Worm (Caenorhabditis elegans): ENCODE data around the gene F38A5.22.

F38A5.22 gene

DNA sequence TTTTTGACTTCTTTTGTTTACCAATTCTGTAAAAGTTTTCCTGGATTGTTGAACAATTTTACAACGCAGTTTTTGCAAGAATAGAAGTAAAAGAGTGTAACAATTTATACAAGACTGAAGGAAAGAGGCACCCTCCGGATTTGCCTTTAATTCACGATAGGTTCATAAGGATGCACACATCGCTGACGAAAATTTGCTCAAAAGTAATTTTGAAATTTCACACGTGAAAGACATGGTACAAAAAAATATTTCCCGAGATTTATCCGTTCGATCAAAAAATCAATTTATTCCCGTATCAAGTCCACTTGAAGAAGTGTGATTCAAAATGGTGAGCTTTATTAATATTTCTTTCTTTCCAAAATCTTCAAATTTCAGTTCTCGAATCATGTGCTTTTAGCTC, 17.8 kb downstream of the F38A5.22 start, which contains the start of gene C43G2.3:
Gene C43G2.3 (plus strand): TSS at position 301 of the 400 bp plus-strand sequence.
- TF ChIP-seq ztf-23 (GFP tag; IDR thresholded peaks at IDR 0.05) (no peak), klf-2 (GFP tag; conservative IDR thresholded peaks at IDR 0.05) (no peak), tab-1 (GFP tag; IDR thresholded peaks at IDR 0.05) (no peak), flt-1 (GFP tag; IDR thresholded peaks at IDR 0.05) (no peak)

DNA sequence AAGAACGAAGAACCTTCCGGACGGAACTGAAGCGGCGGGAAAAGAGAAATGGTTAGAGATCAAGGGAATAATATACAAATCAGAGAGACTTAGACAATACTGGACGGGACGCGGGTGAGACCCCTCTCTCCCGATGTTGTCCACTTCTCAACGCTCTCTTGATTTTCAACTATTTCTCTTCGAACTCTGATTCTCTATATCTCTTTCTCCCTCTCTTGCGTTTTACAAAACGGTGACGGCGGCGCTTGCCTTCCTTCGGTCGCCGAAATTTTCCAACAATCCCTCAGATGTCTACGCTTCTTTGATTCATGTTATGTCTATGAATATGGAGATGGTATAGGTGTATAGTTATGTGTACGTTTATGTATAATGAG, 19.0 kb downstream of the F38A5.22 start:
- TF ChIP-seq tab-1 (GFP tag; IDR thresholded peaks at IDR 0.05) (no peak), cog-1 (tag; optimal IDR thresholded peaks at IDR 0.05) (peak; percentile 1)

DNA sequence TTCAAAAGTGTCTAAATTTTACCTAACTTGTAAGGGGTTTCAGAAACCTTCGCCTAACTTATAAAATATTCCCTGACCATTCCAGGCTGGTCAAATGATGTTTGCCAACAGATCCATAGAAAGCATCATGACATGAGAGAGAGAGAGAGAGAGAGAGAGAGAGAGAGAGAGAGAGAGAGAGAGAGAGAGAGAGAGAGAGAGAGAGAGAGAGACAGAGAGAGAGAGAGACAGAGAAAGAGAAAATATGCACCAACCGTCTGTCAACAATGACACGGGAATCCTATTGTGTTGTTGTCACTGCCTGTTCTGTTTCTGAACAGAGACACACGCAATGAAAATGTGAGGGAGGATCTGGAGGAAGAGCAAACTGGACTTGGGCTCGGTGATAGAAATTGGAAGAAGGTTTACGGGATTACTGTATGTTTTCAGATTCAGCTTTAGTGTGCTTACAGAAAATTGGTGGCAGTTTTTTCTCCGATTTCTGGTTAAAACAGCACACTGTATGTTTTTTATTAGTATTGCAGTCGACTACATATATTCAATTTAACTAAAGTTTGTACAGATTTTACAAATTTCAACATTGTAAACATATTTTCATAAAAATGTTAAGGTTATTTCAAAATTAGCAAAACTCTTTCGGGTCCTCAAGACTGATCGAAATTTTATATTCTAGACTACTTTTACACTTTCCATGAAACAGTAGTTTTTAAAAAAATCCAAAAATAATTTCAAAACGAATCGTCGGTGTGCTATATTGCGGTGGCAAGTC, 19.6 kb downstream of the F38A5.22 start:
- no peak for TF ChIP-seq ref-1 (GFP tag; conservative IDR thresholded peaks at IDR 0.05)
- TF ChIP-seq cog-1 (tag; optimal IDR thresholded peaks at IDR 0.05) = no peak
- TF ChIP-seq ztf-23 (GFP tag; IDR thresholded peaks at IDR 0.05) = no peak
- no peak for TF ChIP-seq klf-2 (GFP tag; conservative IDR thresholded peaks at IDR 0.05)
- TF ChIP-seq ztf-29 (GFP tag; IDR thresholded peaks at IDR 0.05) = no peak
- no peak for TF ChIP-seq T22C8.4 (GFP tag; IDR thresholded peaks at IDR 0.05)

DNA sequence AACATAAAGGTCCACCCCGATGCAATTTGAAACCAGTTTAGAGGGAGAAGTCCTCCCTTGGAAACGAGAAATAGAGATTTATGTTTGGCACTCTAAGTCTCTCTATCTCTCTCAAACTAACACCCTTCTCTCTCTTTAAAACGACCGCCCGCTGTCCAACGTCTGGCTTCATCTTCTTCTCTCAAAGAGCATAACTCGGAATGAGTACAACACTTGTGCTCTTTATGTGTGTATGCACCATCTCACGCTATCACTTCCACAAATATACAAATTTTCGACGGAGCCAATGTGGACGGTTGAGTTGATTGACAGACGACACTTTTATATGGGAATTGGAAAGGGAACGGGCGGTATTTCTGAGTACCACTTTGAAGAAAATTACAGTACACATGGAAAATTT, 21.4 kb downstream of the F38A5.22 start:
- TF ChIP-seq ztf-29 (GFP tag; IDR thresholded peaks at IDR 0.05) = no peak
- no peak for TF ChIP-seq flt-1 (GFP tag; IDR thresholded peaks at IDR 0.05)
- TF ChIP-seq cog-1 (tag; optimal IDR thresholded peaks at IDR 0.05) = no peak
- no peak for TF ChIP-seq tab-1 (GFP tag; IDR thresholded peaks at IDR 0.05)
- no peak for TF ChIP-seq T22C8.4 (GFP tag; IDR thresholded peaks at IDR 0.05)

DNA sequence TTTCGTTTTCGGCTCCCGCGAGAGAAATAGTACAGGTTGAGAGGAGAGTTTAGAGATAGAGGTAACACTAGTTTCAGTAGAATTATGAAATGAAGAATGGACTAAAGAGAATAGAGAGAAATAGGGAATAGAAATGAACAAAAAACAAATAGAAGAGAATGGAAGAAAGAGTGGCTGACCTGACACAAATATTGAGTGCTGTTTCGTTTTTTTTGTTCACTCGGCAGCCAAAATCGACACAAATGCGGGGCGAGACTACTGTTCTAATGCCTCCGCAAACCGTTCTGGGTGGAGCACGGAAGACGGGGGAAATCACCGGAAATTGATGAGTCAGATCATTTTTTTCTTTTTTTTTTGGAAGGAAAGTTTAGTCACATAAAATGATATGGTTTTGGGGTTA, 23.1 kb downstream of the F38A5.22 start:
- TF ChIP-seq ztf-23 (GFP tag; IDR thresholded peaks at IDR 0.05) (no peak), med-1 (GFP tag; optimal IDR thresholded peaks at IDR 0.05; ENCODE audit: insufficient read depth) (no peak), cog-1 (tag; optimal IDR thresholded peaks at IDR 0.05) (no peak), ref-1 (GFP tag; conservative IDR thresholded peaks at IDR 0.05) (no peak), tab-1 (GFP tag; IDR thresholded peaks at IDR 0.05) (no peak), T22C8.4 (GFP tag; IDR thresholded peaks at IDR 0.05) (no peak), flt-1 (GFP tag; IDR thresholded peaks at IDR 0.05) (no peak), klf-2 (GFP tag; conservative IDR thresholded peaks at IDR 0.05) (no peak), ztf-29 (GFP tag; IDR thresholded peaks at IDR 0.05) (no peak)

DNA sequence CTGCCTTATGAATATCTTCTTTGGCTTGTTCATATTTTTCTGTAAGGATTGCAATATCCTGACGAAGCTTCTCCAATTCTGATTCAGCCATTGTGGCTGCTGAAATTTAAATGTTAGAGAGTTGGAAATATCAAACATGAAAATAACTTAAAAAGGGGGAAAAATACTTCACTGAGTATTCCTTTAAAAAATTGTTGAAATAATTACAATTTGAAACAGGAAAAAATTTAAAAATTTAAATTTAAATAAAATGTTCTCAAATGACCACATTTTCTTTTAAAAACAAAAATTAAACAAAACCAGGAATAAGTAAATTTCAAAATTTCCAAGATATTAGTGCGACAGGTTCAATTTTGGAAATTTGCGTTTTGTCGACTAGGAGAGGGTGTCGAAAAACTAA, 23.5 kb downstream of the F38A5.22 start, which contains the start of gene bicd-1:
Gene bicd-1 (minus strand): TSS at position 101 of the 400 bp plus-strand sequence.
- TF ChIP-seq tab-1 (GFP tag; IDR thresholded peaks at IDR 0.05) (no peak), cog-1 (tag; optimal IDR thresholded peaks at IDR 0.05) (no peak), med-1 (GFP tag; optimal IDR thresholded peaks at IDR 0.05; ENCODE audit: insufficient read depth) (no peak)

DNA sequence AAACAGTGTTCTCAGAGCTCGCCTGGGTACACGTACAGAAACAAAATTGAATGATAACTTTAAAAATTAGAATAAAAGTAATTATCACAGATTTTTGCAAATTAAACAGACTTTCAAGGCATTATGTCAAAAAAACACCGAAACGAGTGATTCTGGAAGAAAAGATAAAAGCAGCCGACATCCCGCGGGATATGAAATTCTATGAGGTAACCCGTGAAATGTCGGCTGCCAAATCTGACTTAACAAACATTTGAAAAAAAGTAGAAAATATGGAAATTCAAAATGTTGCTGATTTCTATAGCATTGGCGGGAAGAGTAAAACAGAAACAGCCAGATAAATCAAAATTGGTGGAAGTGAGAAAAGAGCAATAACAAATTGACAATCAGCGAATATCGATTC, 30.1 kb downstream of the F38A5.22 start:
- TF ChIP-seq ztf-23 (GFP tag; IDR thresholded peaks at IDR 0.05) (no peak), ref-1 (GFP tag; conservative IDR thresholded peaks at IDR 0.05) (no peak), med-1 (GFP tag; optimal IDR thresholded peaks at IDR 0.05; ENCODE audit: insufficient read depth) (no peak), tab-1 (GFP tag; IDR thresholded peaks at IDR 0.05) (no peak), klf-2 (GFP tag; conservative IDR thresholded peaks at IDR 0.05) (no peak), T22C8.4 (GFP tag; IDR thresholded peaks at IDR 0.05) (no peak), cog-1 (tag; optimal IDR thresholded peaks at IDR 0.05) (no peak), flt-1 (GFP tag; IDR thresholded peaks at IDR 0.05) (no peak), ztf-29 (GFP tag; IDR thresholded peaks at IDR 0.05) (no peak)

DNA sequence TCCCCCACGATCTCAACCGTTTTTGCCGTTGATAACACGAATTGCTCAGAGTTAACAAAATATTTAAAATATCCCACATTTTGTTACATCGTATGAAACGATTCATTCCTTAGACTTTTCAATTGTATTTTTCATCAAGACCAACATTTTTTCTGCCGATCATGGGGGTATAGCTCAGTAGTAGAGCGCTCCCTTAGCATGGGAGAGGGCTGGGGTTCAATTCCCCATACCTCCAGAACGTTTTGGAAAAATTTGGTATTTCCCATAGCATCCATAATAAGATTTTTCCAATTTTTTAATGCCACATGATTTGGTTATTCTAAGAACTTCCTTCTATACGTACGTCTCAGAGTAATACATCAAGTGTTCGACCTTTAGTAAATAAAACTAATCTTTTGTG, 33.7 kb downstream of the F38A5.22 start:
- TF ChIP-seq tab-1 (GFP tag; IDR thresholded peaks at IDR 0.05) (no peak), ztf-29 (GFP tag; IDR thresholded peaks at IDR 0.05) (no peak), T22C8.4 (GFP tag; IDR thresholded peaks at IDR 0.05) (no peak), ref-1 (GFP tag; conservative IDR thresholded peaks at IDR 0.05) (no peak), cog-1 (tag; optimal IDR thresholded peaks at IDR 0.05) (no peak), flt-1 (GFP tag; IDR thresholded peaks at IDR 0.05) (no peak), klf-2 (GFP tag; conservative IDR thresholded peaks at IDR 0.05) (no peak), ztf-23 (GFP tag; IDR thresholded peaks at IDR 0.05) (no peak), med-1 (GFP tag; optimal IDR thresholded peaks at IDR 0.05; ENCODE audit: insufficient read depth) (no peak)

DNA sequence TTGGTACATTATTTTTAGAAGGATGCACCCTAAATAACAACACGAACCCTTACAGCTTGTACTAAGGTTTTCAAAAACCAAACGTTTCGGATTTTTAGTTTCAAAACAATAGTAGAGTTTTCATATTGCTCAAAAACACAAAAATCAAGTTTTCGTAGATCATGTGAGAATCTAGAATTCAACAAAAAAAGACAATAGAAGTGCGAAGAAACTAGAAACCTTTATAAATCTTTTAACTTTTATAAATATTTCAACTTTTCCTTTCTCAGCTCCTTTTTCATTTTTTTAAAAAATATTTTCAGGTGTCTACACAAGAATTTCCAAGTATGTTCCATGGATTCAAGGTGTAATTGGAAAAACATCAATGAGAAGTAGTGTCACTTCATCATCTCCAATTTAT, 35.3 kb downstream of the F38A5.22 start, which contains the start of gene best-9:
Gene best-9 (plus strand): TSS at position 301 of the 400 bp plus-strand sequence.
- TF ChIP-seq med-1 (GFP tag; optimal IDR thresholded peaks at IDR 0.05; ENCODE audit: insufficient read depth) (no peak), flt-1 (GFP tag; IDR thresholded peaks at IDR 0.05) (no peak), ztf-29 (GFP tag; IDR thresholded peaks at IDR 0.05) (no peak), cog-1 (tag; optimal IDR thresholded peaks at IDR 0.05) (no peak), klf-2 (GFP tag; conservative IDR thresholded peaks at IDR 0.05) (no peak), tab-1 (GFP tag; IDR thresholded peaks at IDR 0.05) (no peak), ztf-23 (GFP tag; IDR thresholded peaks at IDR 0.05) (no peak)

DNA sequence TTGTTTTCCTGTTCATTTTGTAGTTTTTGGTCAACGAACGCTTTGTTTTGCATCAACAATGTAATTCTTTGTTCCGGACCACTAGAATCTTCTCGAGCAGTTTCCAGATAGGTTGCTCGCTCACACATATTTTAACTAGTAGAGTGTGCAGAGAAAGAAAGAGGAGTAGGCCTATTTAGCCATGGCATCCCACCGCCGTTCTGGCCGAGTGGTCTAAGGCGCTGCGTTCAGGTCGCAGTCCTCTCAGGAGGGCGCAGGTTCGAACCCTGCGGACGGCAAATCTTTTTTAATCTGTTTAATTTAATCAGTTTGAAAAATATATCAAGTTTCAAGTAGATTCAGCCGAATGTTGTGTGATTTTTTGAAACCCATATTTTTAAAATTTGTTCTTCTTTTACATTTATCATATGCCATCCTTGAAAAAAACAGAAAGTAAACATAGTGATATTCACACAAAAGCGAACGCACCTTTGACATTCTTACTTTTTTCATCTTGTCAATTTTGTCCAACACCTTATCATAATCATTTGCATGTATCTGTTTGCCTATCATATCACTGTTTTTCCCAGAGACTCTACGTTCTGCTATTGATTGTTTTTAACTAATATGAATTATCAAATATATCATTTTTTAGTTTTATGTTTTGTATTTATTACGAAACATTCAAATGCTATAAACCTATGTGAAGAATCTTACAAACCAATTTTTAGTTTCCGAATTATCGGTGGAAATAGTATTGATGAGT, 38.9 kb downstream of the F38A5.22 start, which contains the start of gene try-3:
Gene try-3 (plus strand): TSS at position 532 of the 745 bp plus-strand sequence.
- TF ChIP-seq flt-1 (GFP tag; IDR thresholded peaks at IDR 0.05) (peak; percentile 92), T22C8.4 (GFP tag; IDR thresholded peaks at IDR 0.05) (peak; percentile 46; the same call in 1 of the 2 replicates), klf-2 (GFP tag; conservative IDR thresholded peaks at IDR 0.05) (0 out of 2 replicates have a peak, but pooled peaks have one; percentile 59), ref-1 (GFP tag; conservative IDR thresholded peaks at IDR 0.05) (peak; percentile 71; the same call in 1 of the 2 replicates), cog-1 (tag; optimal IDR thresholded peaks at IDR 0.05) (peak; percentile 56), tab-1 (GFP tag; IDR thresholded peaks at IDR 0.05) (peak; percentile 85), med-1 (GFP tag; optimal IDR thresholded peaks at IDR 0.05; ENCODE audit: insufficient read depth) (peak; percentile 43), ztf-29 (GFP tag; IDR thresholded peaks at IDR 0.05) (0 out of 2 replicates have a peak, but pooled peaks have one; percentile 46), ztf-23 (GFP tag; IDR thresholded peaks at IDR 0.05) (peak; percentile 84)
